Worm (Caenorhabditis elegans) whole organism, L3 larva: ENCODE results near the gene ins-39.

Experiments
- R02D3.7 ChIP-seq: fragments of 150-350 bp; optimal IDR thresholded peaks from 2 replicates; lab custom pipeline; 2014; ENCODE audit warnings: missing biosample characterization, missing genetic modification characterization
- ZK546.5 ChIP-seq: sonication (generic microtip); optimal IDR thresholded peaks from 2 replicates; lab custom pipeline; 2017; ENCODE audit warnings: missing biosample characterization, missing genetic modification characterization
- aly-2 ChIP-seq: fragments of 150-350 bp; optimal IDR thresholded peaks from 2 replicates; lab custom pipeline; 2014; ENCODE audit warnings: missing biosample characterization, missing genetic modification characterization
- ama-1 ChIP-seq: fragments of 150-350 bp; optimal IDR thresholded peaks from 2 replicates; lab custom pipeline; 2018
- ceh-16 ChIP-seq: sonication (generic microtip); optimal IDR thresholded peaks from 2 replicates; lab custom pipeline; 2017; ENCODE audit warnings: missing biosample characterization, missing genetic modification characterization
- ceh-28 ChIP-seq: fragments of 150-350 bp; optimal IDR thresholded peaks from 2 replicates; lab custom pipeline; 2014; ENCODE audit warnings: missing biosample characterization, missing genetic modification reagents, missing genetic modification characterization
- ceh-9 ChIP-seq: sonication (generic microtip); optimal IDR thresholded peaks from 2 replicates; lab custom pipeline; 2018; ENCODE audit warnings: missing biosample characterization, missing genetic modification characterization
- daf-12 ChIP-seq: fragments of 150-350 bp; optimal IDR thresholded peaks from 2 replicates; lab custom pipeline; 2014; ENCODE audit warnings: missing biosample characterization, missing genetic modification reagents, missing genetic modification characterization
- egl-27 ChIP-seq: sonication (generic microtip); optimal IDR thresholded peaks from 4 replicates; lab custom pipeline; 2017; ENCODE audit warnings: missing biosample characterization, missing genetic modification reagents, missing genetic modification characterization
- egl-5 ChIP-seq: fragments of 150-350 bp; optimal IDR thresholded peaks from 2 replicates; lab custom pipeline; 2017; ENCODE audit warnings: missing biosample characterization, missing genetic modification reagents, missing genetic modification characterization, inconsistent platforms
- elt-1 ChIP-seq: fragments of 150-350 bp; optimal IDR thresholded peaks from 2 replicates; lab custom pipeline; 2014; ENCODE audit warnings: missing biosample characterization, missing genetic modification characterization
- elt-2 ChIP-seq: sonication (generic microtip); optimal IDR thresholded peaks from 2 replicates; lab custom pipeline; 2016; ENCODE audit warnings: missing genetic modification reagents, mild to moderate bottlenecking, missing genetic modification characterization, missing compliant biosample characterization
- eor-1 ChIP-seq, 2 experiments: fragments of 150-350 bp; optimal IDR thresholded peaks; 2 replicates each; lab custom pipeline; 2014 to 2018; ENCODE audit warnings: missing biosample characterization in 2 of 2, missing genetic modification characterization in 2 of 2
- fkh-10 ChIP-seq: sonication (generic microtip); optimal IDR thresholded peaks from 2 replicates; lab custom pipeline; 2017; ENCODE audit warnings: missing biosample characterization, missing genetic modification reagents, missing genetic modification characterization
- fos-1 ChIP-seq: fragments of 150-350 bp; optimal IDR thresholded peaks from 2 replicates; lab custom pipeline; 2014; ENCODE audit warnings: missing biosample characterization, missing genetic modification characterization
- hmg-11 ChIP-seq: sonication (generic microtip); optimal IDR thresholded peaks from 2 replicates; lab custom pipeline; 2016; ENCODE audit warnings: missing genetic modification characterization, missing compliant biosample characterization
- lin-15B ChIP-seq: fragments of 150-350 bp; optimal IDR thresholded peaks from 2 replicates; lab custom pipeline; 2014; ENCODE audit warnings: missing biosample characterization, missing genetic modification characterization
- lin-39 ChIP-seq: fragments of 150-350 bp; optimal IDR thresholded peaks from 2 replicates; lab custom pipeline; 2018; ENCODE audit warnings: missing biosample characterization, missing genetic modification reagents, missing genetic modification characterization
- lsy-12 ChIP-seq: sonication (generic microtip); optimal IDR thresholded peaks from 2 replicates; lab custom pipeline; 2016; ENCODE audit warnings: mild to moderate bottlenecking, missing genetic modification characterization, missing compliant biosample characterization
- mdl-1 ChIP-seq: fragments of 150-350 bp; optimal IDR thresholded peaks from 2 replicates; lab custom pipeline; 2014; ENCODE audit warnings: missing biosample characterization, missing genetic modification characterization
- nfya-1 ChIP-seq: sonication (generic microtip); optimal IDR thresholded peaks from 2 replicates; lab custom pipeline; 2017; ENCODE audit warnings: missing genetic modification characterization, mild to moderate bottlenecking, missing compliant biosample characterization, antibody characterized with exemption, moderate library complexity; ENCODE audit not compliant: insufficient read depth
- nhr-12 ChIP-seq: fragments of 150-350 bp; optimal IDR thresholded peaks from 2 replicates; lab custom pipeline; 2014; ENCODE audit warnings: missing biosample characterization, missing genetic modification characterization
- nhr-23 ChIP-seq: fragments of 150-350 bp; optimal IDR thresholded peaks from 2 replicates; lab custom pipeline; 2014; ENCODE audit warnings: missing biosample characterization, missing genetic modification reagents, missing genetic modification characterization
- nhr-237 ChIP-seq: fragments of 150-350 bp; optimal IDR thresholded peaks from 2 replicates; lab custom pipeline; 2014; ENCODE audit warnings: missing biosample characterization, missing genetic modification characterization
- nhr-25 ChIP-seq: sonication (generic microtip); optimal IDR thresholded peaks from 2 replicates; lab custom pipeline; 2017; ENCODE audit warnings: missing biosample characterization, missing genetic modification characterization
- nhr-43 ChIP-seq: sonication (generic microtip); optimal IDR thresholded peaks from 2 replicates; lab custom pipeline; 2016; ENCODE audit warnings: mild to moderate bottlenecking, missing genetic modification characterization, missing compliant biosample characterization; ENCODE audit not compliant: poor library complexity, severe bottlenecking
- nhr-76 ChIP-seq: fragments of 150-350 bp; sonication (generic microtip); optimal IDR thresholded peaks from 5 replicates; lab custom pipeline; 2014; ENCODE audit warnings: missing biosample characterization, missing genetic modification characterization
- nhr-77 ChIP-seq: fragments of 150-350 bp; optimal IDR thresholded peaks from 2 replicates; lab custom pipeline; 2014; ENCODE audit warnings: missing biosample characterization, missing genetic modification characterization
- pha-4 ChIP-seq: fragments of 150-350 bp; optimal IDR thresholded peaks from 2 replicates; lab custom pipeline; 2014; ENCODE audit warnings: missing biosample characterization, missing genetic modification reagents, missing genetic modification characterization
- pqm-1 ChIP-seq: fragments of 150-350 bp; optimal IDR thresholded peaks from 2 replicates; lab custom pipeline; 2017; ENCODE audit warnings: missing biosample characterization, missing genetic modification characterization, inconsistent platforms
- sea-2 ChIP-seq: fragments of 150-350 bp; sonication (generic microtip); optimal IDR thresholded peaks from 4 replicates; lab custom pipeline; 2014; ENCODE audit warnings: missing biosample characterization, missing genetic modification reagents, missing genetic modification characterization
- snpc-4 ChIP-seq: fragments of 150-350 bp; optimal IDR thresholded peaks from 2 replicates; lab custom pipeline; 2014; ENCODE audit warnings: missing biosample characterization, missing genetic modification characterization
- tbx-2 ChIP-seq: sonication (generic microtip); optimal IDR thresholded peaks from 2 replicates; lab custom pipeline; 2016; ENCODE audit warnings: mild to moderate bottlenecking, missing genetic modification characterization, missing compliant biosample characterization
- unc-62 ChIP-seq: fragments of 150-350 bp; sonication (generic microtip); optimal IDR thresholded peaks from 4 replicates; lab custom pipeline; 2014; ENCODE audit warnings: missing biosample characterization, missing genetic modification reagents, missing genetic modification characterization
- zag-1 ChIP-seq: fragments of 150-350 bp; optimal IDR thresholded peaks from 2 replicates; lab custom pipeline; 2014; ENCODE audit warnings: missing biosample characterization, missing genetic modification characterization
- ztf-11 ChIP-seq: fragments of 150-350 bp; optimal IDR thresholded peaks from 2 replicates; lab custom pipeline; 2014; ENCODE audit warnings: missing biosample characterization, missing genetic modification characterization
- ztf-4 ChIP-seq: fragments of 150-350 bp; optimal IDR thresholded peaks from 2 replicates; lab custom pipeline; 2014; ENCODE audit warnings: missing biosample characterization, missing genetic modification characterization

The ins-39 gene

DNA sequence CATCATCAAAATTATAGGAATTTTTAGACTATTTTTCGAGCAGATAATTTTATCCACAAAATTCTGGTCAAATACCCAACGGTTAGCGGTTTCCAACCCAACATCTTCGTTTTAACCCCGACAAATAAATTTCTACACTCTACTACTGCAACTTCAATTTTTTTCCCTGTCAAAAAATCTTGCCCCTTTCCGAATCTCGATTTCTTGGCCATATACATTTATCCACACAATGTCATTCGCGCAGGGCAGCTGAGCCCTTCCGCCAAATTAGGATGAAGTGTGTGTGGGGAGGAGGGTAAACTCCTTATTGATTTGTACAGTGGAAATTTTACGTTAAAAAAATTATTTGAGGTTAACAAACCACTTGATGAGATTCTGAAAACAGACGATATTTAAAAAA lies 597 bp upstream of the ins-39 start (continued):
- TF ChIP-seq lin-15B (tag; lab: Kevin White, UChicago) = peak; percentile 38
- TF ChIP-seq eor-1 (tag; optimal IDR thresholded peaks at IDR 0.05; lab: Kevin White, UChicago) = peak in 1 of 2 experiments; percentile 81
- TF ChIP-seq sea-2 (GFP tag; lab: Kevin White, UChicago) = no peak
- peak; percentile 72 for TF ChIP-seq ztf-4 (tag; lab: Kevin White, UChicago)
- TF ChIP-seq nhr-12 = peak; percentile 26
- TF ChIP-seq nhr-77 (tag; lab: Kevin White, UChicago) = peak; percentile 97
- TF ChIP-seq pqm-1 (tag; lab: Kevin White, UChicago) = peak; percentile 77
- TF ChIP-seq zag-1 = peak; percentile 83
- peak; percentile 99 for TF ChIP-seq ceh-28
- TF ChIP-seq mdl-1 = peak; percentile 80

DNA sequence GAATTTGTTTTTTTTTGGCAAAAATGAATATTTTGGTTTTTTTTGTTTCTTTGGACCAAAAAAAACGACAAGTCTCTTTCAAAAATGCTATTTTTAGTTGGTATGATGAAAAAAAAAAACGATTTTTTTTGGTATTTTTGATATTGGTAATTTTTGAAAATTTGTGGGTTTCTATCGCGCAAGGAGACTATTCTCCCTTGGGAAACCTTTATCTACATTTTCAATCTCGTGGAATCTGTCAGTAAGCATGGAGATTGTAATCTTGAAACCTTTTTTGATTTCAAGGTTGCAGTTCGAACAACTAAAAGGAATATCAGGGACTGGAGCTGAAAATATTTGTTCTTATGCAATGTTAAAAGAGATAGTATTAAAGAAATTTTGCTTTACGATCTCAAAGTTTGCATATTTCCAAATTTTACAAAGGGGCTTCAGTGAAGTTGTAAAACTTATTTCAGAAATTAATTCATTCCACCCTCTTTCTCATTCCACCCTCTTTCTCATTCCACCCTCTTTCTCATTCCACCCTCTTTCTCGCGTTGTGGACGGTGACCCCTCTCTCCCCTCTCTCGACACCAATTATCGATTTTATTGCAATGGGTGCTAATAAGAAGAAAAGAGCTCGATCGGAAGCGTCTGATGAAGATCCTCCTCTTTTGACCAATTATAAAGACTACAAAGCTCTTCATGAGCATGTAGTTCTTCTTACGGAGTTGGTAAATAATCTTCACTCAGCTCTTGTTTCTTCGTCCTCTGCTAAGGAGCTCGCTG lies 5.1 kb downstream of the ins-39 start:
- no peak for TF ChIP-seq ZK546.5 (tag; lab: Kevin White, UChicago)
- TF ChIP-seq nhr-77 (tag; lab: Kevin White, UChicago) = no peak
- peak; percentile 91 for TF ChIP-seq elt-1 (tag; lab: Kevin White, UChicago)
- TF ChIP-seq nhr-237 = no peak
- no peak for TF ChIP-seq lin-15B (tag; lab: Kevin White, UChicago)
- no peak for TF ChIP-seq zag-1
- TF ChIP-seq snpc-4 (tag; lab: Kevin White, UChicago) = no peak
- no peak for TF ChIP-seq lin-39
- TF ChIP-seq egl-27 (tag; lab: Kevin White, UChicago) = no peak
- TF ChIP-seq pha-4 (tag; lab: Kevin White, UChicago) = peak; percentile 4
- no peak for TF ChIP-seq sea-2 (GFP tag; lab: Kevin White, UChicago)
- peak; percentile 9 for TF ChIP-seq tbx-2 (tag; lab: Kevin White, UChicago)
- TF ChIP-seq hmg-11 (tag; lab: Kevin White, UChicago) = peak; percentile 22
- no peak for TF ChIP-seq eor-1 (tag; optimal IDR thresholded peaks at IDR 0.05; lab: Kevin White, UChicago)
- no peak for TF ChIP-seq ceh-9
- TF ChIP-seq egl-5 (tag; lab: Kevin White, UChicago) = no peak
- peak; percentile 42 for TF ChIP-seq nhr-23
- TF ChIP-seq nhr-43 = peak; percentile 52
- peak; percentile 45 for TF ChIP-seq nhr-25 (tag; lab: Kevin White, UChicago)
- TF ChIP-seq nhr-76 = no peak
- TF ChIP-seq, all 47 proteins: peak for 7

DNA sequence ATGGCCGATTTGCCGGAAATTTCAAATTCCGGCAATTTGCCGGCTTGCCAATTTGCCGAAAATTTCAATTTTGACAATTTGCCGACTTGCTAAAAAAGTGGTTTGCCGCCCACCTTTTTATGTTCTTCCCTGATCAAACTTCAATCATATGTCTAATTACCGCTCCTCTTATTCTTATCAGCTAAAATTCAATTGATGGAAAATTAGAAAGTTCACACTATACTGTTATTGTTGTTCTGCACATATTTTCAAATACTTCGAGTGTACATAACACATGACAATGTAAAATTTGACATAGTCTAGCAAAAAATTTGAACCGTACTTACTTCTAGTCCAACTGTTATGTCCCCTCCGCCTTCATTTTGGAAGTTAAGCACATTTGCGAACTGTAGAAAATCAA lies 6.4 kb downstream of the ins-39 start:
- TF ChIP-seq elt-2 (tag; lab: Kevin White, UChicago) (peak; percentile 58), tbx-2 (tag; lab: Kevin White, UChicago) (no peak), nhr-23 (no peak), unc-62 (GFP tag; lab: Kevin White, UChicago) (no peak), ztf-11 (tag; lab: Kevin White, UChicago) (no peak), nhr-12 (no peak), nfya-1 (tag; lab: Kevin White, UChicago) (no peak), snpc-4 (tag; lab: Kevin White, UChicago) (no peak), ceh-16 (tag; lab: Kevin White, UChicago) (no peak), nhr-77 (tag; lab: Kevin White, UChicago) (no peak), aly-2 (no peak), ama-1 (lab: Kevin White, UChicago) (no peak), fkh-10 (GFP tag; lab: Kevin White, UChicago) (no peak), ztf-4 (tag; lab: Kevin White, UChicago) (no peak), eor-1 (tag; optimal IDR thresholded peaks at IDR 0.05; lab: Kevin White, UChicago) (no peak), R02D3.7 (tag; lab: Kevin White, UChicago) (no peak), pqm-1 (tag; lab: Kevin White, UChicago) (peak; percentile 56), ceh-9 (no peak), elt-1 (tag; lab: Kevin White, UChicago) (no peak), fos-1 (tag; lab: Kevin White, UChicago) (no peak), ZK546.5 (tag; lab: Kevin White, UChicago) (no peak), lsy-12 (tag; lab: Kevin White, UChicago) (no peak), lin-39 (no peak), pha-4 (tag; lab: Kevin White, UChicago) (peak; percentile 18), daf-12 (tag; lab: Kevin White, UChicago) (no peak), nhr-43 (no peak)
